Worm (Caenorhabditis elegans): ENCODE results near the gene grd-7.
A peak's percentile ranks its signal among the peaks of the same experiment; 100 is the strongest.

The grd-7 gene

DNA sequence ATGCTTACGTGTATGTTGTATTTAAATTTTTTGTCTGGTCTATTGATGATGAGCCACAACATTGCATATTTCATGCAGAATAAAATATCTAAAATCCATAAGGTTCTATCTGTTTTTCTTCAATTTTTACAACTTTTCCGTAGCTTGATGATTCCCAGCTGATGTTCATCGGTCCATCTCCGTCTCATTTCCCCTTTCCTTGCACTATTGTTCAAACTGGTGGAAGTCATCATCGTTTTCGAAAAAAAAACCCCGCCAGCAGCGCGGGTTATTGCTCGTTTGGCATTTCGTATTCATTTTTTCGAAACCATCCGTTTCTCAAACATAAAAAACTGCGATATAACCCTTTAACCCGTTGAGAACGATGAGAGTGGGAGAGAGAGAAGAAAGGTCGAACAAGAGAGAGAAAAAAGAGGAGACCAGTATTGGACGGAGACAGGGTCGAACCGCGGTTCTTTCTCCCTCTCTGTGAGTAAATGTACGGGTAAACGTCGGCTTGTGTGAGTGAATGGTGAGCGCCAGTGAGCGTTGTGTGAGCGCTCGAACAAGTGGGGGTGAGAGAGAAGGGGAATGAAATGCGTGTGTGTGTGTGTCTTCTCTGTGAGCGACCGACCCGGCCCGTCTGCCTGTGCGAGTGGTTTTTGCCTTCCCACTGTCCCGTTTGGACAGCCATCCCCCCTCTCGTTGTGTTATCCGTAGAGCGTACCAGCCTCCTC, 4.5 kb downstream of the grd-7 start (continued):
- peak; percentile 57 for TF ChIP-seq zip-2 (tag; optimal IDR thresholded peaks at IDR 0.05)
- TF ChIP-seq mxl-2 (GFP tag; conservative IDR thresholded peaks at IDR 0.05), result 0 out of 2 replicates have a peak, but pooled peaks have one; percentile 14
- no peak for TF ChIP-seq lin-1 (GFP tag; IDR thresholded peaks at IDR 0.05)
- no peak for TF ChIP-seq aly-2 (tag; optimal IDR thresholded peaks at IDR 0.05)
- no peak for TF ChIP-seq lir-3 (tag; optimal IDR thresholded peaks at IDR 0.05)
- TF ChIP-seq ceh-28 (tag; optimal IDR thresholded peaks at IDR 0.05), result peak; percentile 4
- peak; percentile 94 for TF ChIP-seq nhr-77 (tag; optimal IDR thresholded peaks at IDR 0.05)
- peak; percentile 88 for TF ChIP-seq dmd-6 (GFP tag; IDR thresholded peaks at IDR 0.05)
- TF ChIP-seq zfp-2 (tag; optimal IDR thresholded peaks at IDR 0.05), result peak; percentile 59
- TF ChIP-seq mes-2 (tag; optimal IDR thresholded peaks at IDR 0.05; ENCODE audit: poor library complexity, severe bottlenecking), result peak; percentile 91
- no peak for TF ChIP-seq daf-19 (GFP tag; conservative IDR thresholded peaks at IDR 0.05)
- TF ChIP-seq vab-7 (GFP tag; IDR thresholded peaks at IDR 0.05), result peak; percentile 65
- TF ChIP-seq ceh-62 (tag; optimal IDR thresholded peaks at IDR 0.05), result no peak
- no peak for TF ChIP-seq fos-1 (tag; optimal IDR thresholded peaks at IDR 0.05)
- no peak for TF ChIP-seq ztf-7 (tag; optimal IDR thresholded peaks at IDR 0.05)
- TF ChIP-seq hif-1 (tag; optimal IDR thresholded peaks at IDR 0.05), result peak in 1 of 2 experiments; percentile 77
- 0 out of 2 replicates have a peak, but pooled peaks have one; percentile 19 for TF ChIP-seq ZK337.2 (GFP tag; IDR thresholded peaks at IDR 0.05)
- no peak for TF ChIP-seq gei-8 (GFP tag; optimal IDR thresholded peaks at IDR 0.05)
- peak; percentile 96 for TF ChIP-seq rbr-2 (tag; optimal IDR thresholded peaks at IDR 0.05)
- TF ChIP-seq ceh-44 (GFP tag; IDR thresholded peaks at IDR 0.05), result no peak
- peak; percentile 68; the same call in 1 of the 2 replicates for TF ChIP-seq madf-9 (GFP tag; conservative IDR thresholded peaks at IDR 0.05)
- TF ChIP-seq lin-29 (GFP tag; IDR thresholded peaks at IDR 0.05), result peak; percentile 39; the same call in 1 of the 2 replicates
- TF ChIP-seq php-3 (GFP tag; IDR thresholded peaks at IDR 0.05), result 0 out of 2 replicates have a peak, but pooled peaks have one; percentile 52
- peak; percentile 55; the same call in 1 of the 2 replicates for TF ChIP-seq saeg-2 (GFP tag; IDR thresholded peaks at IDR 0.05)
- peak; percentile 85 for TF ChIP-seq arid-1 (GFP tag; conservative IDR thresholded peaks at IDR 0.05)
- no peak for TF ChIP-seq pha-4 (GFP tag; IDR thresholded peaks at IDR 0.05)
- no peak for TF ChIP-seq pha-4 (tag; optimal IDR thresholded peaks at IDR 0.05)
- TF ChIP-seq F26F4.8 (GFP tag; conservative IDR thresholded peaks at IDR 0.05), result no peak
- TF ChIP-seq snpc-1.2 (GFP tag; IDR thresholded peaks at IDR 0.05), result no peak
- TF ChIP-seq sdz-12 (GFP tag; optimal IDR thresholded peaks at IDR 0.05), result no peak
- TF ChIP-seq mdl-1 (tag; optimal IDR thresholded peaks at IDR 0.05), result peak; percentile 19 to 76
- peak; percentile 43 for TF ChIP-seq pqm-1 (tag; optimal IDR thresholded peaks at IDR 0.05)
- no peak for TF ChIP-seq madf-5 (GFP tag; IDR thresholded peaks at IDR 0.05)
- peak; percentile 98 for TF ChIP-seq mep-1 (tag; optimal IDR thresholded peaks at IDR 0.05)
- TF ChIP-seq nhr-11 (tag; optimal IDR thresholded peaks at IDR 0.05), result peak; percentile 77
- peak; percentile 66 for TF ChIP-seq dpl-1 (GFP tag; optimal IDR thresholded peaks at IDR 0.05)
- TF ChIP-seq F10B5.3 (tag; optimal IDR thresholded peaks at IDR 0.05), result peak; percentile 28
- peak; percentile 82 for TF ChIP-seq mxl-3 (GFP tag; optimal IDR thresholded peaks at IDR 0.05)
- TF ChIP-seq tra-1 (GFP tag; IDR thresholded peaks at IDR 0.05), result peak; percentile 60; the same call in 1 of the 2 replicates
- TF ChIP-seq nhr-48 (tag; optimal IDR thresholded peaks at IDR 0.05), result peak; percentile 84
- no peak for TF ChIP-seq ztf-11 (tag; optimal IDR thresholded peaks at IDR 0.05)
- TF ChIP-seq nhr-25 (tag; optimal IDR thresholded peaks at IDR 0.05; ENCODE audit: borderline replicate concordance, insufficient read depth), result peak; percentile 98
- TF ChIP-seq dve-1 (tag; optimal IDR thresholded peaks at IDR 0.05; ENCODE audit: insufficient read depth), result peak; percentile 95
- peak; percentile 41 for TF ChIP-seq spr-3 (GFP tag; optimal IDR thresholded peaks at IDR 0.05)
- peak; percentile 78 for TF ChIP-seq lin-38 (GFP tag; IDR thresholded peaks at IDR 0.05)
- TF ChIP-seq aha-1 (tag), result peak; percentile 100
- no peak for TF ChIP-seq F44E2.7 (GFP tag; IDR thresholded peaks at IDR 0.05)
- no peak for TF ChIP-seq Y75B8A.6 (GFP tag; IDR thresholded peaks at IDR 0.05)
- peak; percentile 77 for TF ChIP-seq zfp-3 (GFP tag; conservative IDR thresholded peaks at IDR 0.05)

All from whole organism, L4 larva.